Fruit fly (Drosophila melanogaster): ENCODE data around the gene CG4596.

DNA sequence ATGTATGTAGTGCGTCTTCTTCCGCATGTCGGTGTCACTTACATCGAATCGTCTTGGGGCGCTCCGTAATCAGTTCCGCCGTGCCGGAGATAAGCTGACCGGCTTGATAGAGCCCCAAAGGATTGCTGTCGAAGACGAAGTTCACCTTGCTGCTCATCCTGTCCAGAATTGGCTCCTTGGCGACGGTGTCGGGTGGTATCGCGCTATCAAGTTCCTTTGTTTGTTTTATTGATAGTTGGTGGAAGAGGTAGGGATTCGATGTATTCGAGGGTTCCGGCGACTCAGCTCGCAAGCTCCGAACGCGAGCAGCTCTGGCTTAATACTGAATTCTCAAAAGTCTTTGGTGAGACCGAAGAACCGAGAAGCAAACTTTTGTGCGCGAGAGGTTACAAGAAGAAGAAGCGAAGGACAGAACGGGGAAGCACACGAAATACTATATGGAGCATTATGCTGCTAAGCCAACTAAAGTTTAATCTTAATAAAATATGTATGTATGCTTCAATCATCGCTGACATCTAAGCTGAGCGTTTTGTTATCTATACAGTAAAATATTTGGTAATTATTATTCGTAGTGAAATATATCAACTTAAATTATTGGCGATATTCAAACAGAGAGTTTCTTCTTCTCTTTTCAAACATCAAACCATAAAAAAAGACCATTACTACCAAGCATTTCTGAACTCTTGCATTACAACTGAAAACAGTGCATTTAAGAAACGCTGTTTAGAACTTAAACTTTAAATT, 12.0 kb downstream of the CG4596 start, which contains the start of gene CG14696:
- TF ChIP-seq OdsH (GFP tag; optimal IDR thresholded peaks at IDR 0.05) (no peak), acj6 (GFP tag; optimal IDR thresholded peaks at IDR 0.05) (no peak)
